Worm (Caenorhabditis elegans): ENCODE measurements around the gene C10A4.7.
A peak's percentile ranks its signal among the peaks of the same experiment; 100 is the strongest.
"Not testable (repeated sequence)": the region's sequence is repeated elsewhere in the genome, so short reads cannot be mapped to it uniquely, and the experiment has no call there.

Gene C10A4.7

DNA sequence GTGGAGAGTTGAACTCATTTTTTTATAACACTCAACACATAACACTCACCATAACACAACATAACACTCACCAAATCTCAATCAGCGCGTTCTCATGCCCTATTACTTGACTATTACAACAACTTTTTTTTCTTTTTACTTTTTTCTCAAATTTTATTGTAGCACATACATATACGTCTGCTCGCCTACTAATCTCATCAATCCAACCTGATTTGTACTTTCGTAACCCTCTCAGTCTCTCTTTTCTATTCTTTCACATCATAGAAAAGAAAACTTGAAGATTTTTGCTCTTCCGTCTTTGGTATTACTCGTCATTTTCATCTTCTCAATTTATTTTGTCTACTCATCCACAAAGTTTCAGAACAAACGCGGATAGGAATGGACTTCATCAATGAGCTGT, 38.4 kb downstream of the C10A4.7 start, which contains the start of gene npr-8:
Gene npr-8 (plus strand): TSS at position 362 of the 400 bp plus-strand sequence.
- TF ChIP-seq hlh-17 (GFP tag; optimal IDR thresholded peaks at IDR 0.05; ENCODE audit: borderline replicate concordance) (no peak), egl-27 (tag; optimal IDR thresholded peaks at IDR 0.05) (no peak), fkh-10 (GFP tag; optimal IDR thresholded peaks at IDR 0.05) (peak; percentile 53), blmp-1 (tag; optimal IDR thresholded peaks at IDR 0.05) (no peak), nhr-71 (tag; optimal IDR thresholded peaks at IDR 0.05) (no peak), F16B12.6 (tag; optimal IDR thresholded peaks at IDR 0.05) (no peak), nhr-19 (GFP tag; conservative IDR thresholded peaks at IDR 0.05) (no peak)

DNA sequence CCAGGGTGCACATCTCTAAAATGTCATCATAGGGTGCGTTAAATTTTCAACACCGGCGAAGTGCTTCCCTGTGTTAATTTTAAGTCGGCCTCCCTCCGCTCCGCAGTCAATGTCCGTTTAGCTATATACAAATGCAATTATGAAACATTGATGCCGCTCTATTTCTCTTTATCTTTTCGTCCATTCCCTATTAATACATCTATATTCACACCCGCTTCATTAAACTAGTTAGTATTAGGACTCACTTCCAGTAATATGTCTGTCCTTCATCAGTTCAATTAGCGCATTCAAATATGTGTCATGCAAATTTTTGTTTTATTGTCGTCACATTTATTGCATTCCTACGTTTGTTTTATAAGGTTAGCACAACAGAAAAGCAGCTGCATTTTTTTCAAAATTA, 43.4 kb downstream of the C10A4.7 start:
- no peak for TF ChIP-seq skn-1 (tag; optimal IDR thresholded peaks at IDR 0.05)

DNA sequence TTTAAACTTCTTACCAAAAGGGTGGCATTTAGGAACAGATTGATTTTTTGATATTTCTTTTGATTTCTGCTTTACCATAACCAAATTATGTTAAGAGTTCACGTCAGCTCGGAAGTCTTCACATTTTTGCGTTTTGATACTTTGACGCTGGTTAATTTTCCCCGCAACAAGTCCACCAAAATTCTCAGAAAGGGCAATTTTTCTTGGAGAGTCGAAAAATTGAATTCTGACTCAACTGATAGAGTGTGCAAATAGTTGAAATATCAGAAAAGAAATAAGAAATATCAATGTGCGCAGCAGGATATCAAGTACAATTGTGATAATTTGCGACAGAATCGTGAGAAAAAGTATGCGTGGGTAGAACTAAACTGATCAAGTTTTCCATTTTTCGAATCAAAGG, 45.5 kb downstream of the C10A4.7 start:
- TF ChIP-seq fkh-8 (tag; optimal IDR thresholded peaks at IDR 0.05), result peak; percentile 84
- no peak for TF ChIP-seq lin-39 (tag; optimal IDR thresholded peaks at IDR 0.05)
- peak; percentile 41 for TF ChIP-seq nhr-47 (tag; optimal IDR thresholded peaks at IDR 0.05)
- TF ChIP-seq sptf-1 (tag; optimal IDR thresholded peaks at IDR 0.05), result no peak
- peak; percentile 50 for TF ChIP-seq nhr-71 (tag; optimal IDR thresholded peaks at IDR 0.05)

DNA sequence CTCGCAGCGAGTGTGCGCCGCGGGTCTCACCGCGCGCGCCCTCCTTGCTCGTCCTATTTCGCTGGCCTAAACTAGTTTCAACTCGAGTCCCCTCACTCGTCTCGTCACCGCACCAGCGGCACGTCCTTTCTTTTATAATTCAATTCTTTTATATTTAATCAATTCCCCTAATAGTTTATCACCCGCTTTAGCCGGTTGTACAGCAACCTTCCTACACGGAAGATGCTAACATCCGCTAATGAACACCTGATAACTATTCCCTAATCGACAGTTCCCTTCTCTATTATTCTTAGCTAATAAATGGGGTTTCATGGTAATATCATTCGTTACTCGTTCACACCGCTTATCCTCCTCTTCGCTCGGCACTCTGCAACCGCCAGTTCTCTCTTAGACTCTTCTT, 50.1 kb downstream of the C10A4.7 start, which contains the start of gene C56G3.2:
Gene C56G3.2 (plus strand): TSS at position 301 of the 400 bp plus-strand sequence.
- TF ChIP-seq ama-1 (optimal IDR thresholded peaks at IDR 0.05); ceh-82 (tag; optimal IDR thresholded peaks at IDR 0.05); tbx-2 (tag; optimal IDR thresholded peaks at IDR 0.05): not testable (repeated sequence)

All from whole organism, L1 larva.